Worm (Caenorhabditis elegans) whole organism, L4/young adult: Measurements from ENCODE around the gene C50F4.1.

Experiments
- W03F9.2 ChIP-seq: fragments of 150-350 bp; optimal IDR thresholded peaks from 2 replicates; lab custom pipeline; 2014; ENCODE audit warnings: missing biosample characterization, missing genetic modification characterization
- dao-5 ChIP-seq: sonication (generic microtip); optimal IDR thresholded peaks from 2 replicates; lab custom pipeline; 2016; ENCODE audit warnings: missing genotype, missing genetic modification characterization, moderate library complexity, missing compliant biosample characterization
- him-1 ChIP-seq: sonication (generic microtip); optimal IDR thresholded peaks from 2 replicates; lab custom pipeline; 2016; ENCODE audit warnings: missing genotype, missing genetic modification reagents, missing genetic modification characterization, missing compliant biosample characterization

DNA sequence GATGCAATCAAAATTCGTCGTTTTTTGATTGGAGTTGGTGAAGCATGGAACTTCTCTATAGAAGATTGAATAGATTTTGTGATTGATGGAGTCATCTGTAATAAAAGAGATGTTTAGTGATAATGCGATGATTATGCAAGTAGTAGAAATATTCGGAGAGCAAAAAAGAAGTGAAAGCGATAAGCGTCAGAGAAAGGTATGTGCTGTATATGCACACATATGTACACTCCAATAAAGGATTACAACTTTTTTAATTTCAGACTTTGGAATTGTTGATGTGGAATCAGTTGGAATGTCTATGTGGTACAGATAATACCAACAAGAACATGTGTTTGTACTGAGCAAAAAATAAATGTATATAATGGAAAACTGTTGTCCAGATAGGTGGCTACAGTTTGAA lies 43.6 kb downstream of the C50F4.1 start, which contains the start of gene F25B3.5:
- no peak for TF ChIP-seq him-1
- no peak for TF ChIP-seq W03F9.2 (tag; lab: Kevin White, UChicago)
- TF ChIP-seq dao-5 (tag; lab: Kevin White, UChicago), result no peak
